Worm (Caenorhabditis elegans): ENCODE data around the gene efn-3.

ce11 chrX:13448665-13449099 lies 28.6 kb downstream of the efn-3 start:
- TF ChIP-seq tab-1 (GFP tag; IDR thresholded peaks at IDR 0.05) (peak; percentile 87), cog-1 (tag; optimal IDR thresholded peaks at IDR 0.05) (peak; percentile 55), klf-2 (GFP tag; conservative IDR thresholded peaks at IDR 0.05) (0 out of 2 replicates have a peak, but pooled peaks have one; percentile 47), T22C8.4 (GFP tag; IDR thresholded peaks at IDR 0.05) (peak; percentile 74), flt-1 (GFP tag; IDR thresholded peaks at IDR 0.05) (peak; percentile 83), ref-1 (GFP tag; conservative IDR thresholded peaks at IDR 0.05) (peak; percentile 68), ztf-29 (GFP tag; IDR thresholded peaks at IDR 0.05) (peak; percentile 73)

All from whole organism, midembryonic.